Fruit fly (Drosophila melanogaster): ENCODE results near the gene CG2889.

CG2889 gene

dm6 chrX:10473510-10474212, at the start of gene CG2889:
TSS of gene CG2889 (plus strand) at chrX:10473938.
- TF ChIP-seq Sin3A (optimal IDR thresholded peaks at IDR 0.05), result no peak
- TF ChIP-seq ttk (optimal IDR thresholded peaks at IDR 0.05), result no peak
- TF ChIP-seq psq (optimal IDR thresholded peaks at IDR 0.05), result no peak
- TF ChIP-seq h (optimal IDR thresholded peaks at IDR 0.05), result no peak
- TF ChIP-seq insv (optimal IDR thresholded peaks at IDR 0.05), result no peak
- no peak for TF ChIP-seq Myc (optimal IDR thresholded peaks at IDR 0.05)

- TF ChIP-seq h (optimal IDR thresholded peaks at IDR 0.05), result no peak
- TF ChIP-seq ttk (optimal IDR thresholded peaks at IDR 0.05), result no peak
- TF ChIP-seq Sin3A (optimal IDR thresholded peaks at IDR 0.05), result no peak
- no peak for TF ChIP-seq Myc (optimal IDR thresholded peaks at IDR 0.05)
- no peak for TF ChIP-seq insv (optimal IDR thresholded peaks at IDR 0.05)
These were observed 41.0 kb upstream of the CG2889 start, which contains the start of gene CG12640 for dm6 chrX:10432712-10433111. TSS of gene CG12640 (minus strand) at chrX:10432812.

- TF ChIP-seq Myc (optimal IDR thresholded peaks at IDR 0.05) (no peak), ttk (optimal IDR thresholded peaks at IDR 0.05) (no peak), h (optimal IDR thresholded peaks at IDR 0.05) (no peak), psq (optimal IDR thresholded peaks at IDR 0.05) (no peak), insv (optimal IDR thresholded peaks at IDR 0.05) (no peak), Sin3A (optimal IDR thresholded peaks at IDR 0.05) (no peak)
These were observed 18.9 kb upstream of the CG2889 start, which contains the start of gene CG32683 for dm6 chrX:10454795-10455194. TSS of gene CG32683 (minus strand) at chrX:10454895.

- TF ChIP-seq Myc (optimal IDR thresholded peaks at IDR 0.05), result no peak
These were observed 14.2 kb upstream of the CG2889 start, which contains the start of gene Or9a for dm6 chrX:10459576-10459975. TSS of gene Or9a (minus strand) at chrX:10459676.

- TF ChIP-seq Myc (optimal IDR thresholded peaks at IDR 0.05) (no peak), psq (optimal IDR thresholded peaks at IDR 0.05) (no peak), ttk (optimal IDR thresholded peaks at IDR 0.05) (no peak), h (optimal IDR thresholded peaks at IDR 0.05) (no peak), Sin3A (optimal IDR thresholded peaks at IDR 0.05) (no peak), insv (optimal IDR thresholded peaks at IDR 0.05) (no peak)
These were observed 13.1 kb upstream of the CG2889 start, which contains the start of gene Neb-cGP for dm6 chrX:10460506-10461114. TSS of gene Neb-cGP (plus strand) at chrX:10460736.

dm6 chrX:10461938-10462337, 11.8 kb upstream of the CG2889 start:
- TF ChIP-seq psq (optimal IDR thresholded peaks at IDR 0.05), result no peak
- TF ChIP-seq h (optimal IDR thresholded peaks at IDR 0.05), result no peak
- TF ChIP-seq ttk (optimal IDR thresholded peaks at IDR 0.05), result no peak
- TF ChIP-seq Sin3A (optimal IDR thresholded peaks at IDR 0.05), result no peak
- TF ChIP-seq insv (optimal IDR thresholded peaks at IDR 0.05), result no peak
- no peak for TF ChIP-seq Myc (optimal IDR thresholded peaks at IDR 0.05)

- TF ChIP-seq insv (optimal IDR thresholded peaks at IDR 0.05) (no peak), h (optimal IDR thresholded peaks at IDR 0.05) (no peak), Sin3A (optimal IDR thresholded peaks at IDR 0.05) (no peak), ttk (optimal IDR thresholded peaks at IDR 0.05) (no peak), psq (optimal IDR thresholded peaks at IDR 0.05) (no peak), Myc (optimal IDR thresholded peaks at IDR 0.05) (no peak)
These were observed 10.6 kb upstream of the CG2889 start for dm6 chrX:10463056-10463710.

- TF ChIP-seq ttk (optimal IDR thresholded peaks at IDR 0.05) (no peak), Sin3A (optimal IDR thresholded peaks at IDR 0.05) (no peak), insv (optimal IDR thresholded peaks at IDR 0.05) (no peak), h (optimal IDR thresholded peaks at IDR 0.05) (no peak)
These were observed 9.2 kb upstream of the CG2889 start for dm6 chrX:10464531-10464930.

- TF ChIP-seq Myc (optimal IDR thresholded peaks at IDR 0.05) (no peak), Sin3A (optimal IDR thresholded peaks at IDR 0.05) (no peak), h (optimal IDR thresholded peaks at IDR 0.05) (no peak), psq (optimal IDR thresholded peaks at IDR 0.05) (no peak), ttk (optimal IDR thresholded peaks at IDR 0.05) (no peak), insv (optimal IDR thresholded peaks at IDR 0.05) (no peak)
These were observed 1.0 kb upstream of the CG2889 start for dm6 chrX:10472614-10473248.

- no peak for TF ChIP-seq h (optimal IDR thresholded peaks at IDR 0.05)
These were observed 439 bp downstream of the CG2889 start for dm6 chrX:10474213-10474540.

- TF ChIP-seq h (optimal IDR thresholded peaks at IDR 0.05) (no peak), Myc (optimal IDR thresholded peaks at IDR 0.05) (no peak), insv (optimal IDR thresholded peaks at IDR 0.05) (no peak), ttk (optimal IDR thresholded peaks at IDR 0.05) (no peak), Sin3A (optimal IDR thresholded peaks at IDR 0.05) (no peak), psq (optimal IDR thresholded peaks at IDR 0.05) (no peak)
These were observed 887 bp downstream of the CG2889 start, which contains the start of gene nocte for dm6 chrX:10474625-10475024. TSS of gene nocte (minus strand) at chrX:10474675.

All from Kc167 (cell line).